Fruit fly (Drosophila melanogaster) whole organism, pupa: ENCODE measurements around the gene Rab14.

Experiments
- CG4496 ChIP-seq: fragments of 200-800 bp; sonication (Bioruptor generic); IDR thresholded peaks from 3 replicates; pipeline ENCODE4 v1.3.6; 2022; ENCODE audit warnings: missing biosample characterization, missing genetic modification characterization
- CG9948 ChIP-seq: fragments of 200-800 bp; sonication (Bioruptor generic); optimal IDR thresholded peaks from 2 replicates; lab custom pipeline; 2018; ENCODE audit warnings: missing biosample characterization, mild to moderate bottlenecking, missing genetic modification characterization, moderate library complexity

Gene Rab14

dm6 chr2L:14404744-14405449, 50.0 kb downstream of the Rab14 start:
- TF ChIP-seq CG4496 (0 out of 3 replicates have a peak, but pooled peaks have one; percentile 19), CG9948 (tag; lab: Kevin White, UChicago) (no peak)
